Worm (Caenorhabditis elegans) whole organism, L2 larva: ENCODE data around the gene R03E9.2.

Experiments used
- C34F6.9 ChIP-seq: fragments of 150-350 bp; optimal IDR thresholded peaks from 2 replicates; lab custom pipeline; 2014; ENCODE audit warnings: missing biosample characterization, missing genetic modification characterization
- F13H6.1 ChIP-seq: sonication (generic microtip); optimal IDR thresholded peaks from 2 replicates; lab custom pipeline; 2016; ENCODE audit warnings: missing genetic modification characterization, missing compliant biosample characterization
- R02D3.7 ChIP-seq: fragments of 150-350 bp; optimal IDR thresholded peaks from 2 replicates; lab custom pipeline; 2014; ENCODE audit warnings: missing biosample characterization, missing genetic modification characterization
- Y55F3AM.14 ChIP-seq: fragments of 200-800 bp; sonication (Bioruptor generic); optimal IDR thresholded peaks from 2 replicates; lab custom pipeline; 2018; ENCODE audit warnings: mild to moderate bottlenecking, missing genetic modification characterization, missing compliant biosample characterization
- ZK546.5 ChIP-seq: sonication (generic microtip); optimal IDR thresholded peaks from 2 replicates; lab custom pipeline; 2017; ENCODE audit warnings: missing biosample characterization, missing genetic modification characterization
- alr-1 ChIP-seq: fragments of 150-350 bp; optimal IDR thresholded peaks from 2 replicates; lab custom pipeline; 2014; ENCODE audit warnings: missing biosample characterization, missing genetic modification characterization
- aly-2 ChIP-seq: fragments of 150-350 bp; optimal IDR thresholded peaks from 2 replicates; lab custom pipeline; 2014; ENCODE audit warnings: missing biosample characterization, missing genetic modification characterization
- ama-1 ChIP-seq: fragments of 150-350 bp; optimal IDR thresholded peaks from 2 replicates; lab custom pipeline; 2018; ENCODE audit warnings: inconsistent platforms
- blmp-1 ChIP-seq: sonication (generic microtip); optimal IDR thresholded peaks from 2 replicates; lab custom pipeline; 2017; ENCODE audit warnings: missing genetic modification characterization, mild to moderate bottlenecking, missing compliant biosample characterization, antibody characterized with exemption, moderate library complexity; ENCODE audit not compliant: insufficient read depth
- ceh-16 ChIP-seq: fragments of 150-350 bp; optimal IDR thresholded peaks from 2 replicates; lab custom pipeline; 2014; ENCODE audit warnings: missing biosample characterization, missing genetic modification characterization
- ceh-82 ChIP-seq: fragments of 150-350 bp; optimal IDR thresholded peaks from 2 replicates; lab custom pipeline; 2014; ENCODE audit warnings: missing biosample characterization, missing genetic modification characterization
- crh-2 ChIP-seq: sonication (generic microtip); optimal IDR thresholded peaks from 2 replicates; lab custom pipeline; 2017; ENCODE audit warnings: missing biosample characterization, missing genetic modification characterization
- dmd-4 ChIP-seq: sonication (generic microtip); optimal IDR thresholded peaks from 2 replicates; lab custom pipeline; 2017; ENCODE audit warnings: missing biosample characterization, missing genetic modification characterization
- egl-27 ChIP-seq: sonication (generic microtip); optimal IDR thresholded peaks from 3 replicates; lab custom pipeline; 2017; ENCODE audit warnings: missing biosample characterization, missing genetic modification reagents, missing genetic modification characterization
- elt-1 ChIP-seq: fragments of 150-350 bp; optimal IDR thresholded peaks from 2 replicates; lab custom pipeline; 2014; ENCODE audit warnings: missing biosample characterization, missing genetic modification characterization
- elt-3 ChIP-seq: sonication (generic microtip); optimal IDR thresholded peaks from 2 replicates; lab custom pipeline; 2017; ENCODE audit warnings: missing biosample characterization, missing genetic modification characterization
- fos-1 ChIP-seq: fragments of 150-350 bp; optimal IDR thresholded peaks from 2 replicates; lab custom pipeline; 2014; ENCODE audit warnings: missing biosample characterization, missing genetic modification characterization
- gmeb-1 ChIP-seq: fragments of 150-350 bp; optimal IDR thresholded peaks from 2 replicates; lab custom pipeline; 2014; ENCODE audit warnings: missing biosample characterization, missing genetic modification characterization
- lin-11 ChIP-seq: fragments of 150-350 bp; sonication (generic microtip); optimal IDR thresholded peaks from 2 replicates; lab custom pipeline; 2014; ENCODE audit warnings: missing biosample characterization, missing genetic modification characterization, inconsistent platforms, mixed read lengths
- lin-13 ChIP-seq: fragments of 150-350 bp; optimal IDR thresholded peaks from 2 replicates; lab custom pipeline; 2014; ENCODE audit warnings: missing biosample characterization, missing genetic modification reagents, missing genetic modification characterization
- lin-39 ChIP-seq: fragments of 150-350 bp; optimal IDR thresholded peaks from 2 replicates; lab custom pipeline; 2014; ENCODE audit warnings: missing biosample characterization, missing genetic modification reagents, missing genetic modification characterization
- lsy-2 ChIP-seq, 2 experiments: fragments of 150-350 bp in 1 of 2; sonication (generic microtip) in 1 of 2; optimal IDR thresholded peaks; 2 replicates each; lab custom pipeline; 2014 to 2017; ENCODE audit warnings: missing biosample characterization in 2 of 2, missing genetic modification characterization in 2 of 2
- mab-5 ChIP-seq: fragments of 150-350 bp; optimal IDR thresholded peaks from 2 replicates; lab custom pipeline; 2014; ENCODE audit warnings: missing biosample characterization, missing genetic modification characterization
- mbf-1 ChIP-seq: sonication (generic microtip); optimal IDR thresholded peaks from 2 replicates; lab custom pipeline; 2017; ENCODE audit warnings: missing biosample characterization, missing genetic modification characterization
- mdl-1 ChIP-seq, 2 experiments: fragments of 150-350 bp in 1 of 2; sonication (generic microtip) in 1 of 2; optimal IDR thresholded peaks; 2 replicates each; lab custom pipeline; 2017; ENCODE audit warnings: missing biosample characterization in 2 of 2, missing genetic modification characterization in 2 of 2
- nhr-10 ChIP-seq: sonication (generic microtip); optimal IDR thresholded peaks from 2 replicates; lab custom pipeline; 2017; ENCODE audit warnings: missing biosample characterization, missing genetic modification characterization
- nhr-11 ChIP-seq: fragments of 150-350 bp; optimal IDR thresholded peaks from 2 replicates; lab custom pipeline; 2014; ENCODE audit warnings: missing biosample characterization, missing genetic modification characterization
- nhr-12 ChIP-seq: fragments of 150-350 bp; optimal IDR thresholded peaks from 2 replicates; lab custom pipeline; 2014; ENCODE audit warnings: missing biosample characterization, missing genetic modification characterization
- nhr-129 ChIP-seq: fragments of 150-350 bp; optimal IDR thresholded peaks from 2 replicates; lab custom pipeline; 2014; ENCODE audit warnings: missing biosample characterization, missing genetic modification characterization
- nhr-21 ChIP-seq: fragments of 150-350 bp; optimal IDR thresholded peaks from 2 replicates; lab custom pipeline; 2014; ENCODE audit warnings: missing biosample characterization, missing genetic modification characterization
- nhr-23 ChIP-seq: fragments of 150-350 bp; optimal IDR thresholded peaks from 2 replicates; lab custom pipeline; 2014; ENCODE audit warnings: missing biosample characterization, missing genetic modification reagents, missing genetic modification characterization
- nhr-237 ChIP-seq: fragments of 150-350 bp; optimal IDR thresholded peaks from 2 replicates; lab custom pipeline; 2014; ENCODE audit warnings: missing biosample characterization, missing genetic modification characterization
- nhr-25 ChIP-seq: fragments of 150-350 bp; sonication (generic microtip); optimal IDR thresholded peaks from 3 replicates; lab custom pipeline; 2014; ENCODE audit warnings: missing biosample characterization, missing genetic modification characterization
- nhr-6 ChIP-seq: fragments of 150-350 bp; optimal IDR thresholded peaks from 2 replicates; lab custom pipeline; 2014; ENCODE audit warnings: missing biosample characterization, missing genetic modification characterization
- nhr-77 ChIP-seq: fragments of 150-350 bp; optimal IDR thresholded peaks from 2 replicates; lab custom pipeline; 2014; ENCODE audit warnings: missing biosample characterization, missing genetic modification characterization
- peb-1 ChIP-seq: fragments of 150-350 bp; optimal IDR thresholded peaks from 2 replicates; lab custom pipeline; 2014; ENCODE audit warnings: missing biosample characterization, missing genetic modification characterization
- sem-4 ChIP-seq: fragments of 150-350 bp; optimal IDR thresholded peaks from 2 replicates; lab custom pipeline; 2014; ENCODE audit warnings: missing biosample characterization, missing genetic modification reagents, missing genetic modification characterization
- skn-1 ChIP-seq: sonication (generic microtip); optimal IDR thresholded peaks from 2 replicates; lab custom pipeline; 2017; ENCODE audit warnings: missing biosample characterization, missing genetic modification characterization
- sma-3 ChIP-seq: sonication (generic microtip); optimal IDR thresholded peaks from 2 replicates; lab custom pipeline; 2016; ENCODE audit warnings: missing genetic modification reagents, missing genetic modification characterization, missing compliant biosample characterization
- sma-9 ChIP-seq, 2 experiments: fragments of 150-350 bp in 1 of 2; sonication (generic microtip) in 1 of 2; optimal IDR thresholded peaks; 2 replicates each; lab custom pipeline; 2014 to 2016; ENCODE audit warnings: missing genetic modification characterization in 2 of 2, mild to moderate bottlenecking in 1 of 2, missing biosample characterization in 1 of 2, missing compliant biosample characterization in 1 of 2, missing genetic modification reagents in 1 of 2, moderate library complexity in 1 of 2
- snpc-4 ChIP-seq: fragments of 150-350 bp; optimal IDR thresholded peaks from 2 replicates; lab custom pipeline; 2014; ENCODE audit warnings: missing biosample characterization, missing genetic modification characterization
- unc-39 ChIP-seq: fragments of 150-350 bp; optimal IDR thresholded peaks from 2 replicates; lab custom pipeline; 2014; ENCODE audit warnings: missing biosample characterization, missing genetic modification characterization
- unc-55 ChIP-seq: fragments of 150-350 bp; sonication (generic microtip); optimal IDR thresholded peaks from 3 replicates; lab custom pipeline; 2014; ENCODE audit warnings: missing biosample characterization, missing genetic modification reagents, missing genetic modification characterization
- unc-62 ChIP-seq: fragments of 150-350 bp; optimal IDR thresholded peaks from 2 replicates; lab custom pipeline; 2014; ENCODE audit warnings: missing biosample characterization, missing genetic modification reagents, missing genetic modification characterization
- zag-1 ChIP-seq: fragments of 150-350 bp; optimal IDR thresholded peaks from 2 replicates; lab custom pipeline; 2014; ENCODE audit warnings: missing biosample characterization, missing genetic modification characterization
- ztf-1 ChIP-seq: fragments of 200-800 bp; sonication (Bioruptor generic); conservative IDR thresholded peaks from 2 replicates; pipeline ENCODE4 v1.3.6; 2022; ENCODE audit warnings: missing genetic modification characterization, missing compliant biosample characterization
- ztf-11 ChIP-seq: sonication (generic microtip); optimal IDR thresholded peaks from 2 replicates; lab custom pipeline; 2017; ENCODE audit warnings: missing biosample characterization, missing genetic modification characterization
- ztf-4 ChIP-seq: fragments of 150-350 bp; optimal IDR thresholded peaks from 2 replicates; lab custom pipeline; 2014; ENCODE audit warnings: missing biosample characterization, missing genetic modification characterization

The R03E9.2 gene

ce11 chrX:6738535-6738934 is 5.4 kb upstream of the R03E9.2 start:
- TF ChIP-seq unc-55 (GFP tag; lab: Kevin White, UChicago) (no peak), blmp-1 (peak; percentile 52)

- TF ChIP-seq R02D3.7 (tag; lab: Kevin White, UChicago) (no peak), nhr-25 (peak; percentile 96), nhr-10 (no peak), nhr-11 (tag; lab: Kevin White, UChicago) (no peak), sma-3 (GFP tag; lab: Kevin White, UChicago) (peak; percentile 99), nhr-23 (tag; lab: Kevin White, UChicago) (no peak), nhr-237 (tag; lab: Kevin White, UChicago) (no peak), blmp-1 (peak; percentile 89), lin-11 (tag; lab: Kevin White, UChicago) (peak; percentile 78), unc-55 (GFP tag; lab: Kevin White, UChicago) (peak; percentile 38), aly-2 (tag; lab: Kevin White, UChicago) (no peak), peb-1 (tag; lab: Kevin White, UChicago) (no peak), mdl-1 (tag; optimal IDR thresholded peaks at IDR 0.05; lab: Kevin White, UChicago) (peak; percentile 100), nhr-129 (tag; lab: Kevin White, UChicago) (peak; percentile 88), nhr-21 (tag; lab: Kevin White, UChicago) (peak; percentile 99), skn-1 (tag; lab: Kevin White, UChicago) (no peak), egl-27 (tag; lab: Kevin White, UChicago) (peak; percentile 96), ztf-1 (no peak), ZK546.5 (no peak), C34F6.9 (tag; lab: Kevin White, UChicago) (peak; percentile 80), mab-5 (tag; lab: Kevin White, UChicago) (peak; percentile 30), zag-1 (tag; lab: Kevin White, UChicago) (peak; percentile 29), sem-4 (tag; lab: Kevin White, UChicago) (peak; percentile 95), lin-39 (tag; lab: Kevin White, UChicago) (no peak), ama-1 (no peak), sma-9 (GFP tag; optimal IDR thresholded peaks at IDR 0.05; lab: Kevin White, UChicago) (peak; percentile 100), sma-9 (tag; optimal IDR thresholded peaks at IDR 0.05; lab: Kevin White, UChicago) (peak; percentile 80), crh-2 (tag; lab: Kevin White, UChicago) (peak; percentile 94), lin-13 (peak; percentile 25), lsy-2 (tag; optimal IDR thresholded peaks at IDR 0.05; lab: Kevin White, UChicago) (peak; percentile 12 to 73), unc-39 (no peak), ceh-82 (tag; lab: Kevin White, UChicago) (no peak), fos-1 (tag; lab: Kevin White, UChicago) (peak; percentile 79), ztf-4 (tag; lab: Kevin White, UChicago) (peak; percentile 58), Y55F3AM.14 (GFP tag; lab: Kevin White, UChicago) (peak; percentile 93), nhr-6 (peak; percentile 68), alr-1 (no peak), ceh-16 (tag; lab: Kevin White, UChicago) (peak; percentile 93), gmeb-1 (tag; lab: Kevin White, UChicago) (peak; percentile 62), ztf-11 (no peak), snpc-4 (tag; lab: Kevin White, UChicago) (peak; percentile 57), elt-1 (no peak), nhr-12 (no peak), mbf-1 (no peak), unc-62 (no peak), dmd-4 (tag; lab: Kevin White, UChicago) (no peak), F13H6.1 (tag; lab: Kevin White, UChicago) (peak; percentile 98), elt-3 (tag; lab: Kevin White, UChicago) (no peak), nhr-77 (tag; lab: Kevin White, UChicago) (no peak)
These were observed 4.4 kb upstream of the R03E9.2 start for ce11 chrX:6737329-6738008.
